Fruit fly (Drosophila melanogaster): Measurements from ENCODE around the gene CheB38a.

Gene CheB38a

dm6 chr2L:20858371-20859340 is 40.3 kb upstream of the CheB38a start, which contains the start of gene bero (continued):
- TF ChIP-seq Elba2 (GFP tag; optimal IDR thresholded peaks at IDR 0.05) (peak; percentile 72), CG6175 (GFP tag; IDR thresholded peaks at IDR 0.05) (peak; percentile 64; the same call in 2 of the 3 replicates), CG8478 (optimal IDR thresholded peaks at IDR 0.05) (no peak), CG7357 (GFP tag; IDR thresholded peaks at IDR 0.05) (no peak), tll (GFP tag; optimal IDR thresholded peaks at IDR 0.05) (no peak), Six4 (GFP tag; optimal IDR thresholded peaks at IDR 0.05) (no peak), NK7.1 (GFP tag; optimal IDR thresholded peaks at IDR 0.05) (no peak), Adf1 (GFP tag; IDR thresholded peaks at IDR 0.05) (0 out of 2 replicates have a peak, but pooled peaks have one; percentile 14), Med (GFP tag) (peak; percentile 61), kni (GFP tag; optimal IDR thresholded peaks at IDR 0.05) (peak; percentile 49), CG30403 (GFP tag; optimal IDR thresholded peaks at IDR 0.05) (no peak), nau (GFP tag; optimal IDR thresholded peaks at IDR 0.05) (no peak), lbe (GFP tag; optimal IDR thresholded peaks at IDR 0.05) (no peak), CG1792 (GFP tag; optimal IDR thresholded peaks at IDR 0.05) (no peak), CG4404 (GFP tag; IDR thresholded peaks at IDR 0.05) (no peak), Vsx1 (GFP tag; optimal IDR thresholded peaks at IDR 0.05) (no peak), gfzf (GFP tag; optimal IDR thresholded peaks at IDR 0.05) (no peak), CG15601 (tag; optimal IDR thresholded peaks at IDR 0.05) (peak; percentile 16), CkIIα-i1 (GFP tag; IDR thresholded peaks at IDR 0.05) (no peak), toy (GFP tag; IDR thresholded peaks at IDR 0.05) (no peak), Max (GFP tag; optimal IDR thresholded peaks at IDR 0.05) (no peak), CG16779 (GFP tag; IDR thresholded peaks at IDR 0.05) (no peak), br (optimal IDR thresholded peaks at IDR 0.05) (no peak), Rx (GFP tag; IDR thresholded peaks at IDR 0.05) (no peak), CG9876 (GFP tag; optimal IDR thresholded peaks at IDR 0.05) (no peak), Ravus (GFP tag; IDR thresholded peaks at IDR 0.05) (no peak), CTCF (GFP tag; optimal IDR thresholded peaks at IDR 0.05) (peak; percentile 13), CG2199 (GFP tag; IDR thresholded peaks at IDR 0.05) (peak; percentile 65; the same call in 2 of the 3 replicates), CG12155 (GFP tag; optimal IDR thresholded peaks at IDR 0.05) (no peak), CG12299 (tag; optimal IDR thresholded peaks at IDR 0.05) (no peak), tna (GFP tag; IDR thresholded peaks at IDR 0.05; ENCODE audit: partially characterized antibody) (peak; percentile 41; the same call in 1 of the 2 replicates), CG8944 (GFP tag; optimal IDR thresholded peaks at IDR 0.05) (no peak), Dek (tag; optimal IDR thresholded peaks at IDR 0.05) (no peak), jing (GFP tag; optimal IDR thresholded peaks at IDR 0.05) (no peak), her (GFP tag; optimal IDR thresholded peaks at IDR 0.05) (peak; percentile 14), CG9727 (GFP tag; optimal IDR thresholded peaks at IDR 0.05) (no peak), mld (GFP tag; IDR thresholded peaks at IDR 0.05; ENCODE audit: partially characterized antibody) (no peak), nom (GFP tag; optimal IDR thresholded peaks at IDR 0.05) (no peak), sens-2 (GFP tag; IDR thresholded peaks at IDR 0.05) (no peak), CG3407 (GFP tag; optimal IDR thresholded peaks at IDR 0.05) (no peak), CG10543 (GFP tag; optimal IDR thresholded peaks at IDR 0.05) (no peak), cato (GFP tag; optimal IDR thresholded peaks at IDR 0.05; ENCODE audit: borderline replicate concordance) (no peak), CG34422 (GFP tag; IDR thresholded peaks at IDR 0.05) (no peak), HLH54F (GFP tag; optimal IDR thresholded peaks at IDR 0.05) (no peak), vvl (GFP tag; IDR thresholded peaks at IDR 0.05) (peak; percentile 58; the same call in 1 of the 2 replicates), CG8089 (GFP tag; optimal IDR thresholded peaks at IDR 0.05) (no peak), CG7786 (GFP tag; optimal IDR thresholded peaks at IDR 0.05) (no peak), CG31224 (GFP tag; IDR thresholded peaks at IDR 0.05) (no peak), CG3838 (GFP tag; optimal IDR thresholded peaks at IDR 0.05) (no peak), CG8924 (tag; optimal IDR thresholded peaks at IDR 0.05) (no peak)

Measured in whole organism, embryonic.